Fruit fly (Drosophila melanogaster) whole organism, prepupa: ENCODE results near the gene CG31875.

ENCODE experiments used
- CG10631 ChIP-seq: fragments of 200-800 bp; sonication (Bioruptor generic); optimal IDR thresholded peaks from 2 replicates; lab custom pipeline; 2016; ENCODE audit warnings: missing biosample characterization, missing genetic modification characterization
- CG10669 ChIP-seq: fragments of 200-800 bp; sonication (Bioruptor generic); optimal IDR thresholded peaks from 3 replicates; lab custom pipeline; 2018; ENCODE audit warnings: missing biosample characterization, mild to moderate bottlenecking, missing genetic modification characterization, moderate library complexity
- CG11294 ChIP-seq: fragments of 200-800 bp; sonication (Bioruptor generic); IDR thresholded peaks from 2 replicates; pipeline ENCODE4 v1.3.6; 2022; ENCODE audit warnings: missing biosample characterization, missing genetic modification characterization
- CG11762 ChIP-seq: fragments of 200-800 bp; sonication (Bioruptor generic); optimal IDR thresholded peaks from 3 replicates; lab custom pipeline; 2016; ENCODE audit warnings: missing biosample characterization, missing genetic modification characterization; ENCODE audit not compliant: insufficient read depth
- CG11902 ChIP-seq: fragments of 200-800 bp; sonication (Bioruptor generic); optimal IDR thresholded peaks from 3 replicates; lab custom pipeline; 2016; ENCODE audit warnings: missing biosample characterization, missing genetic modification characterization
- CG15336 ChIP-seq: fragments of 200-800 bp; sonication (Bioruptor generic); IDR thresholded peaks from 2 replicates; pipeline ENCODE4 v1.3.6; 2022; ENCODE audit warnings: missing biosample characterization, missing genetic modification characterization
- CG1621 ChIP-seq: fragments of 200-800 bp; sonication (Bioruptor generic); optimal IDR thresholded peaks from 3 replicates; lab custom pipeline; 2018; ENCODE audit warnings: missing biosample characterization, mild to moderate bottlenecking, missing genetic modification characterization
- CG16779 ChIP-seq: fragments of 200-800 bp; sonication (Bioruptor generic); optimal IDR thresholded peaks from 3 replicates; lab custom pipeline; 2017; ENCODE audit warnings: missing biosample characterization, mild to moderate bottlenecking, missing genetic modification characterization
- CG3032 ChIP-seq: fragments of 200-800 bp; optimal IDR thresholded peaks from 2 replicates; lab custom pipeline; 2019; ENCODE audit warnings: missing biosample characterization, mild to moderate bottlenecking, missing genetic modification characterization, moderate library complexity
- CG31627 ChIP-seq: fragments of 200-800 bp; sonication (Bioruptor generic); optimal IDR thresholded peaks from 3 replicates; lab custom pipeline; 2016; ENCODE audit warnings: missing biosample characterization, missing genetic modification characterization
- CG32006 ChIP-seq: fragments of 200-800 bp; sonication (Bioruptor generic); optimal IDR thresholded peaks from 3 replicates; lab custom pipeline; 2017; ENCODE audit warnings: missing biosample characterization, mild to moderate bottlenecking, missing genetic modification characterization
- CG34406 ChIP-seq: fragments of 200-800 bp; sonication (Bioruptor generic); optimal IDR thresholded peaks from 3 replicates; lab custom pipeline; 2016; ENCODE audit warnings: missing biosample characterization, missing genetic modification characterization
- CG3919 ChIP-seq: fragments of 200-800 bp; sonication (Bioruptor generic); optimal IDR thresholded peaks from 3 replicates; lab custom pipeline; 2016; ENCODE audit warnings: missing biosample characterization, missing genetic modification characterization
- CG4318 ChIP-seq: fragments of 200-800 bp; sonication (Bioruptor generic); optimal IDR thresholded peaks from 3 replicates; lab custom pipeline; 2017; ENCODE audit warnings: missing biosample characterization, mild to moderate bottlenecking, missing genetic modification characterization
- CG6163 ChIP-seq: fragments of 200-800 bp; sonication (Bioruptor generic); IDR thresholded peaks from 3 replicates; pipeline ENCODE4 v1.3.6; 2022; ENCODE audit warnings: missing biosample characterization, missing genetic modification characterization
- CG6808 ChIP-seq: fragments of 200-800 bp; sonication (Bioruptor generic); optimal IDR thresholded peaks from 3 replicates; lab custom pipeline; 2017; ENCODE audit warnings: missing biosample characterization, missing genetic modification characterization, mild to moderate bottlenecking, moderate library complexity, missing genetic modification reagents
- CG6854 ChIP-seq: fragments of 200-800 bp; sonication (Bioruptor generic); optimal IDR thresholded peaks from 2 replicates; lab custom pipeline; 2017; ENCODE audit warnings: missing biosample characterization, mild to moderate bottlenecking, missing genetic modification characterization
- CG7368 ChIP-seq: fragments of 200-800 bp; sonication (Bioruptor generic); optimal IDR thresholded peaks from 3 replicates; lab custom pipeline; 2016; ENCODE audit warnings: missing biosample characterization, missing genetic modification characterization
- CG8119 ChIP-seq: fragments of 200-800 bp; sonication (Bioruptor generic); IDR thresholded peaks from 3 replicates; pipeline ENCODE4 v1.3.6; 2022; ENCODE audit warnings: missing biosample characterization, missing genetic modification characterization
- CG8319 ChIP-seq: fragments of 200-800 bp; sonication (Bioruptor generic); optimal IDR thresholded peaks from 3 replicates; lab custom pipeline; 2016; ENCODE audit warnings: missing biosample characterization, missing genetic modification characterization
- CG8632 ChIP-seq: fragments of 200-800 bp; sonication (Bioruptor generic); optimal IDR thresholded peaks from 3 replicates; lab custom pipeline; 2016; ENCODE audit warnings: missing biosample characterization, missing genetic modification characterization
- CG9139 ChIP-seq: fragments of 200-800 bp; sonication (Bioruptor generic); optimal IDR thresholded peaks from 3 replicates; lab custom pipeline; 2017; ENCODE audit warnings: missing biosample characterization, mild to moderate bottlenecking, missing genetic modification characterization
- Eip78C ChIP-seq: fragments of 200-800 bp; sonication (Bioruptor generic); peaks from one replicate; lab custom pipeline; 2016; ENCODE audit warnings: missing biosample characterization, missing genetic modification characterization
- Eip93F ChIP-seq: fragments of 200-800 bp; sonication (Bioruptor generic); optimal IDR thresholded peaks from 2 replicates; lab custom pipeline; 2016; ENCODE audit warnings: missing biosample characterization, mild to moderate bottlenecking, missing genetic modification characterization
- Ets21C ChIP-seq: fragments of 200-800 bp; sonication (Bioruptor generic); optimal IDR thresholded peaks from 3 replicates; lab custom pipeline; 2016; ENCODE audit warnings: missing biosample characterization, missing genetic modification characterization
- Gug ChIP-seq: fragments of 200-800 bp; sonication (Bioruptor generic); IDR thresholded peaks from 2 replicates; pipeline ENCODE4 v1.3.6; 2022; ENCODE audit warnings: missing biosample characterization, missing genetic modification characterization
- Hr39 ChIP-seq: fragments of 200-800 bp; sonication (Bioruptor generic); optimal IDR thresholded peaks from 2 replicates; lab custom pipeline; 2016; ENCODE audit warnings: missing biosample characterization, missing genetic modification characterization
- Hr4 ChIP-seq: fragments of 200-800 bp; sonication (Bioruptor generic); optimal IDR thresholded peaks from 3 replicates; lab custom pipeline; 2016; ENCODE audit warnings: missing biosample characterization, missing genetic modification characterization
- Lpt ChIP-seq: fragments of 200-800 bp; sonication (Bioruptor generic); optimal IDR thresholded peaks from 3 replicates; lab custom pipeline; 2016; ENCODE audit warnings: missing biosample characterization, missing genetic modification characterization
- Met ChIP-seq: fragments of 200-800 bp; sonication (Bioruptor generic); optimal IDR thresholded peaks from 3 replicates; lab custom pipeline; 2016; ENCODE audit warnings: missing biosample characterization, missing genetic modification characterization
- OdsH ChIP-seq: fragments of 200-800 bp; sonication (Bioruptor generic); optimal IDR thresholded peaks from 3 replicates; lab custom pipeline; 2016; ENCODE audit warnings: missing biosample characterization, missing genetic modification characterization
- Smox ChIP-seq: fragments of 200-800 bp; sonication (Bioruptor generic); optimal IDR thresholded peaks from 3 replicates; lab custom pipeline; 2016; ENCODE audit warnings: missing biosample characterization, missing genetic modification characterization
- Sox102F ChIP-seq: fragments of 200-800 bp; sonication (Bioruptor generic); optimal IDR thresholded peaks from 2 replicates; lab custom pipeline; 2016; ENCODE audit warnings: missing biosample characterization, mild to moderate bottlenecking, missing genetic modification characterization
- Sox14 ChIP-seq: fragments of 200-800 bp; sonication (Bioruptor generic); optimal IDR thresholded peaks from 3 replicates; lab custom pipeline; 2016; ENCODE audit warnings: missing biosample characterization, missing genetic modification characterization
- Sox15 ChIP-seq: fragments of 200-800 bp; sonication (Bioruptor generic); optimal IDR thresholded peaks from 3 replicates; lab custom pipeline; 2016; ENCODE audit warnings: missing biosample characterization, missing genetic modification characterization
- achi ChIP-seq: fragments of 200-800 bp; sonication (Bioruptor generic); optimal IDR thresholded peaks from 3 replicates; lab custom pipeline; 2016; ENCODE audit warnings: missing biosample characterization, missing genetic modification characterization
- cyc ChIP-seq: fragments of 200-800 bp; sonication (Bioruptor generic); optimal IDR thresholded peaks from 3 replicates; lab custom pipeline; 2016; ENCODE audit warnings: missing biosample characterization, missing genetic modification characterization
- dac ChIP-seq: fragments of 200-800 bp; sonication (Bioruptor generic); optimal IDR thresholded peaks from 2 replicates; lab custom pipeline; 2017; ENCODE audit warnings: missing biosample characterization, mild to moderate bottlenecking, missing genetic modification characterization
- dsx ChIP-seq: fragments of 200-800 bp; optimal IDR thresholded peaks from 3 replicates; lab custom pipeline; 2019; ENCODE audit warnings: missing biosample characterization, mild to moderate bottlenecking, missing genetic modification characterization, moderate library complexity; ENCODE audit not compliant: poor library complexity, severe bottlenecking
- eg ChIP-seq: fragments of 200-800 bp; sonication (Bioruptor generic); IDR thresholded peaks from 3 replicates; pipeline ENCODE4 v1.3.6; 2022; ENCODE audit warnings: missing biosample characterization, missing genetic modification characterization
- esn ChIP-seq: fragments of 200-800 bp; sonication (Bioruptor generic); optimal IDR thresholded peaks from 2 replicates; lab custom pipeline; 2016; ENCODE audit warnings: missing biosample characterization, mild to moderate bottlenecking, missing genetic modification characterization, moderate library complexity
- fd59A ChIP-seq: fragments of 200-800 bp; sonication (Bioruptor generic); optimal IDR thresholded peaks from 2 replicates; lab custom pipeline; 2017; ENCODE audit warnings: missing biosample characterization, mild to moderate bottlenecking, missing genetic modification characterization, missing genetic modification reagents
- fd85E ChIP-seq: fragments of 200-800 bp; sonication (Bioruptor generic); optimal IDR thresholded peaks from 3 replicates; lab custom pipeline; 2016; ENCODE audit warnings: missing biosample characterization, missing genetic modification characterization
- fkh ChIP-seq: fragments of 200-800 bp; sonication (Bioruptor generic); optimal IDR thresholded peaks from 3 replicates; lab custom pipeline; 2017; ENCODE audit warnings: missing biosample characterization, mild to moderate bottlenecking, missing genetic modification characterization, moderate library complexity
- net ChIP-seq: fragments of 200-800 bp; sonication (Bioruptor generic); optimal IDR thresholded peaks from 3 replicates; lab custom pipeline; 2016; ENCODE audit warnings: missing biosample characterization, missing genetic modification characterization
- pdm3 ChIP-seq: fragments of 200-800 bp; sonication (Bioruptor generic); optimal IDR thresholded peaks from 3 replicates; lab custom pipeline; 2016; ENCODE audit warnings: missing biosample characterization, missing genetic modification characterization
- salr ChIP-seq, 2 experiments: fragments of 200-800 bp; sonication (Bioruptor generic); optimal IDR thresholded peaks; 3 replicates each; lab custom pipeline; 2016 to 2018; ENCODE audit warnings: missing biosample characterization in 2 of 2, missing genetic modification characterization in 2 of 2, mild to moderate bottlenecking in 1 of 2
- spab ChIP-seq: fragments of 200-800 bp; sonication (Bioruptor generic); optimal IDR thresholded peaks from 2 replicates; lab custom pipeline; 2017; ENCODE audit warnings: missing biosample characterization, mild to moderate bottlenecking, missing genetic modification characterization, missing genetic modification reagents
- ss ChIP-seq, 2 experiments: fragments of 200-800 bp; sonication (Bioruptor generic); optimal IDR thresholded peaks; 2 replicates in 1 of 2; 3 replicates in 1 of 2; lab custom pipeline; 2017 to 2018; ENCODE audit warnings: mild to moderate bottlenecking in 2 of 2, missing biosample characterization in 2 of 2, missing genetic modification characterization in 2 of 2, moderate library complexity in 1 of 2
- svp ChIP-seq: fragments of 200-800 bp; sonication (Bioruptor generic); peaks from one replicate; lab custom pipeline; 2016; ENCODE audit warnings: missing biosample characterization, missing genetic modification characterization
- topi ChIP-seq: fragments of 200-800 bp; sonication (Bioruptor generic); optimal IDR thresholded peaks from 3 replicates; lab custom pipeline; 2016; ENCODE audit warnings: missing biosample characterization, missing genetic modification characterization
- vri ChIP-seq: fragments of 200-800 bp; sonication (Bioruptor generic); optimal IDR thresholded peaks from 3 replicates; lab custom pipeline; 2016; ENCODE audit warnings: missing biosample characterization, mild to moderate bottlenecking, missing genetic modification characterization

The CG31875 gene

dm6 chr2L:9954119-9954518, 48.4 kb downstream of the CG31875 start, which contains the start of the genes CG13126 and CG4709:
TSS of gene CG13126 (minus strand) at chr2L:9954181.
TSS of gene CG4709 (plus strand) at chr2L:9954325.
- peak; percentile 64 for TF ChIP-seq Ets21C (GFP tag; lab: Kevin White, UChicago)
- TF ChIP-seq dac = peak; percentile 65
- peak; percentile 90 for TF ChIP-seq CG32006
- TF ChIP-seq CG3032 (tag; lab: Kevin White, UChicago) = peak; percentile 96
- peak; percentile 90 for TF ChIP-seq esn (GFP tag; lab: Kevin White, UChicago)
- TF ChIP-seq CG11294 (GFP tag; lab: Robert Waterston, UW) = peak; percentile 82
- peak; percentile 61 to 75 for TF ChIP-seq salr (GFP tag; optimal IDR thresholded peaks at IDR 0.05; lab: Kevin White, UChicago)
- TF ChIP-seq CG8119 (GFP tag; lab: Robert Waterston, UW) = peak; percentile 94
- peak; percentile 82 for TF ChIP-seq Lpt (GFP tag; lab: Kevin White, UChicago)
- peak; percentile 87 for TF ChIP-seq CG6808 (GFP tag; lab: Kevin White, UChicago)
- TF ChIP-seq CG8632 (GFP tag; lab: Kevin White, UChicago) = peak; percentile 85
- TF ChIP-seq CG9139 (GFP tag; lab: Kevin White, UChicago) = peak; percentile 84
- TF ChIP-seq Eip78C (GFP tag; lab: Kevin White, UChicago) = peak; percentile 96
- peak; percentile 93 for TF ChIP-seq CG10631 (GFP tag; lab: Kevin White, UChicago)
- TF ChIP-seq Sox15 = peak; percentile 59
- peak; percentile 75 for TF ChIP-seq CG11902 (GFP tag; lab: Kevin White, UChicago)
- peak; percentile 96 for TF ChIP-seq dsx (GFP tag; lab: Kevin White, UChicago)
- peak; percentile 65 for TF ChIP-seq CG1621 (tag; lab: Kevin White, UChicago)
- peak; percentile 87 for TF ChIP-seq vri
- peak; percentile 85 for TF ChIP-seq spab (GFP tag; lab: Kevin White, UChicago)
- peak; percentile 90 for TF ChIP-seq achi
- peak; percentile 67 for TF ChIP-seq fkh (GFP tag; lab: Kevin White, UChicago)
- peak; percentile 59 for TF ChIP-seq fd59A (GFP tag; lab: Kevin White, UChicago)
- TF ChIP-seq Smox (GFP tag; lab: Kevin White, UChicago) = peak; percentile 86
- peak; percentile 94 for TF ChIP-seq eg (GFP tag; lab: Robert Waterston, UW)
- peak; percentile 80 for TF ChIP-seq CG16779 (tag; lab: Kevin White, UChicago)
- TF ChIP-seq CG34406 (GFP tag; lab: Kevin White, UChicago) = peak; percentile 88
- TF ChIP-seq ss (GFP tag; optimal IDR thresholded peaks at IDR 0.05; lab: Kevin White, UChicago) = peak; percentile 86 to 89
- peak; percentile 94 for TF ChIP-seq CG3919 (GFP tag; lab: Kevin White, UChicago)
- TF ChIP-seq Gug (GFP tag; lab: Robert Waterston, UW) = peak; percentile 92
- peak; percentile 85 for TF ChIP-seq topi
- TF ChIP-seq svp (GFP tag; lab: Kevin White, UChicago) = peak; percentile 92
- peak; percentile 92 for TF ChIP-seq net (GFP tag; lab: Kevin White, UChicago)
- peak; percentile 86 for TF ChIP-seq CG11762
- TF ChIP-seq CG15336 (GFP tag; lab: Robert Waterston, UW) = peak; percentile 94
- peak; percentile 65 for TF ChIP-seq CG31627
- TF ChIP-seq pdm3 = peak; percentile 83
- TF ChIP-seq Sox102F (GFP tag; lab: Kevin White, UChicago) = peak; percentile 85
- peak; percentile 64 for TF ChIP-seq Hr39 (GFP tag; lab: Kevin White, UChicago)
- TF ChIP-seq fd85E = peak; percentile 67
- peak; percentile 83 for TF ChIP-seq Met (GFP tag; lab: Kevin White, UChicago)
- peak; percentile 79 for TF ChIP-seq CG6854
- TF ChIP-seq Eip93F (GFP tag; lab: Kevin White, UChicago) = peak; percentile 65
- peak; percentile 86 for TF ChIP-seq cyc (GFP tag; lab: Kevin White, UChicago)
- TF ChIP-seq OdsH (GFP tag; lab: Kevin White, UChicago) = peak; percentile 89
- TF ChIP-seq CG4318 (GFP tag; lab: Kevin White, UChicago) = no peak
- peak; percentile 88 for TF ChIP-seq CG7368 (GFP tag; lab: Kevin White, UChicago)
- peak; percentile 86 for TF ChIP-seq CG8319 (GFP tag; lab: Kevin White, UChicago)
- peak; percentile 90 for TF ChIP-seq CG6163 (GFP tag; lab: Robert Waterston, UW)
- peak; percentile 90 for TF ChIP-seq CG10669 (GFP tag; lab: Kevin White, UChicago)
- peak; percentile 74 for TF ChIP-seq Sox14 (GFP tag; lab: Kevin White, UChicago)
- peak; percentile 81 for TF ChIP-seq Hr4 (GFP tag; lab: Kevin White, UChicago)
